Fruit fly (Drosophila melanogaster): ENCODE results near the gene PolrMT.

The PolrMT gene

DNA sequence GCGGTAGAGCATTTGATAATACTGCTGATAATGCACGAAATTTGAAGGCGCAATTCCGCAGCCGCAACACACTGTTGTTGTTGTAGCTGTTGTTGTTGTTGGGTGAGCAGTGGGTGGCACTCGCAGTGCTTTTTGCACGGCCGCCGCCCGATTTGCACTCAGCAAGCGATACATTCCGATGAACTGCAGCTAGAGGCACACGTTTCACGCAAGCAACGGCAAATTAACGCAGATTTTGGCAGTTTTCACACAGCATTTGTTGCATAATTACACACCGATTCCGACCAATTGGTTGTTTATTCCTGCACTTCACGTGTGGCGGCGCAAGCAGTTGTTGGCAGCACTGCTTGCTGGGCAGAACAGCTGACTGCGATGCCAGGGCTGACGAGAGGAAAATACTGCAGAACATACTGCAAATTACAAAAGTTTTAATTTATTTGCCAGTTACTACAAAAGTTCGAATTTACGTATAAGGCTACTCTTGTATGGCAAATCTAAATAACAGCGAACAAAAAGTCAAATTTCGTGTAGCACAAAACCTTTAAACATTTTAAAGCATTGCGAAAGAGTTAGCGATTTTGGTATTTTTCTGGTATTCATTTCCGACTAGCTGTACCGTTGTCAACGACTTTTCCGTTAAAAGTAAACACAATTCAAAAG lies at the start of gene PolrMT, which contains the start of gene CG14339 (continued):
- TF ChIP-seq chif (GFP tag; optimal IDR thresholded peaks at IDR 0.05) (peak; percentile 19 to 42), vfl (GFP tag; optimal IDR thresholded peaks at IDR 0.05) (peak; percentile 34), CG15514 (GFP tag; optimal IDR thresholded peaks at IDR 0.05) (peak; percentile 39), gfzf (GFP tag; optimal IDR thresholded peaks at IDR 0.05) (peak; percentile 61), tup (GFP tag; optimal IDR thresholded peaks at IDR 0.05) (no peak), CG17802 (tag; optimal IDR thresholded peaks at IDR 0.05) (no peak), fu2 (GFP tag; optimal IDR thresholded peaks at IDR 0.05) (peak; percentile 39), CG6683 (GFP tag; optimal IDR thresholded peaks at IDR 0.05) (no peak), CG9876 (GFP tag; optimal IDR thresholded peaks at IDR 0.05) (peak; percentile 5), Adf1 (GFP tag; IDR thresholded peaks at IDR 0.05) (peak; percentile 30), CG7839 (tag; optimal IDR thresholded peaks at IDR 0.05) (no peak), CG17385 (GFP tag; optimal IDR thresholded peaks at IDR 0.05) (no peak), tna (GFP tag; IDR thresholded peaks at IDR 0.05; ENCODE audit: partially characterized antibody) (0 out of 2 replicates have a peak, but pooled peaks have one; percentile 34), Meics (GFP tag; optimal IDR thresholded peaks at IDR 0.05) (peak; percentile 11), sob (GFP tag; IDR thresholded peaks at IDR 0.05) (no peak), ro (GFP tag; IDR thresholded peaks at IDR 0.05) (no peak), Abd-B (GFP tag; optimal IDR thresholded peaks at IDR 0.05) (peak; percentile 41), CG12391 (tag; optimal IDR thresholded peaks at IDR 0.05) (peak; percentile 46), CG11398 (GFP tag; optimal IDR thresholded peaks at IDR 0.05) (peak; percentile 5), MESR4 (GFP tag; optimal IDR thresholded peaks at IDR 0.05) (peak; percentile 72), CG8281 (tag; optimal IDR thresholded peaks at IDR 0.05) (no peak), lab (GFP tag; optimal IDR thresholded peaks at IDR 0.05) (no peak), rib (GFP tag; IDR thresholded peaks at IDR 0.05) (no peak), CG18011 (GFP tag; optimal IDR thresholded peaks at IDR 0.05) (peak; percentile 19), bab2 (GFP tag; optimal IDR thresholded peaks at IDR 0.05) (no peak), Sin3A (optimal IDR thresholded peaks at IDR 0.05) (peak; percentile 85), Xbp1 (GFP tag; optimal IDR thresholded peaks at IDR 0.05) (peak; percentile 49), slbo (GFP tag; IDR thresholded peaks at IDR 0.05) (peak; percentile 64), Ravus (GFP tag; IDR thresholded peaks at IDR 0.05) (no peak), CG12155 (GFP tag; optimal IDR thresholded peaks at IDR 0.05) (peak; percentile 39), caup (GFP tag; optimal IDR thresholded peaks at IDR 0.05; ENCODE audit: severe bottlenecking) (peak; percentile 5), p53 (GFP tag; optimal IDR thresholded peaks at IDR 0.05) (peak; percentile 17), Stat92E (GFP tag; optimal IDR thresholded peaks at IDR 0.05) (no peak), stc (GFP tag; IDR thresholded peaks at IDR 0.05) (no peak), CG11696 (GFP tag; IDR thresholded peaks at IDR 0.05) (no peak), CG16813 (GFP tag; IDR thresholded peaks at IDR 0.05; ENCODE audit: partially characterized antibody) (peak; percentile 9; the same call in 2 of the 3 replicates), Opbp (GFP tag; IDR thresholded peaks at IDR 0.05; ENCODE audit: partially characterized antibody) (peak; percentile 12; the same call in 1 of the 3 replicates), ssp (GFP tag; IDR thresholded peaks at IDR 0.05) (no peak), Antp (GFP tag; optimal IDR thresholded peaks at IDR 0.05) (peak; percentile 10), sc (optimal IDR thresholded peaks at IDR 0.05) (no peak), sc (GFP tag; optimal IDR thresholded peaks at IDR 0.05) (no peak), chn (GFP tag; optimal IDR thresholded peaks at IDR 0.05) (peak; percentile 74), psq (GFP tag; optimal IDR thresholded peaks at IDR 0.05) (no peak), CG34224 (GFP tag; IDR thresholded peaks at IDR 0.05; ENCODE audit: partially characterized antibody) (no peak; the same call in 2 of the 3 replicates), CG3163 (GFP tag; optimal IDR thresholded peaks at IDR 0.05) (peak; percentile 2), mirr (GFP tag; optimal IDR thresholded peaks at IDR 0.05) (peak; percentile 18), CG1602 (GFP tag; optimal IDR thresholded peaks at IDR 0.05) (peak; percentile 15), CG31365 (tag; optimal IDR thresholded peaks at IDR 0.05) (peak; percentile 98), CG14710 (tag; optimal IDR thresholded peaks at IDR 0.05) (peak; percentile 51)
